Fruit fly (Drosophila melanogaster) whole organism, embryonic: ENCODE measurements around the gene dbf.

Source experiments
- Abd-B ChIP-seq: fragments of 200-800 bp; sonication (Bioruptor generic); optimal IDR thresholded peaks from 2 replicates; lab custom pipeline; 2018; ENCODE audit warnings: missing biosample characterization, mild to moderate bottlenecking, missing genetic modification characterization, moderate library complexity
- Awh ChIP-seq: fragments of 200-800 bp; sonication (Bioruptor generic); IDR thresholded peaks from 2 replicates; pipeline ENCODE4, ENCODE4 v1.3.6; 2022; ENCODE audit warnings: missing biosample characterization, missing genetic modification characterization
- CG10209 ChIP-seq: fragments of 200-800 bp; sonication (Bioruptor generic); optimal IDR thresholded peaks from 3 replicates; lab custom pipeline; 2017; ENCODE audit warnings: missing biosample characterization, mild to moderate bottlenecking, missing genetic modification characterization, missing genetic modification reagents
- CG11504 ChIP-seq: fragments of 200-800 bp; sonication (Bioruptor generic); optimal IDR thresholded peaks from 3 replicates; lab custom pipeline; 2019; ENCODE audit warnings: missing biosample characterization, mild to moderate bottlenecking, missing genetic modification characterization, moderate library complexity
- CG12769 ChIP-seq: fragments of 200-800 bp; sonication (Bioruptor generic); optimal IDR thresholded peaks from 2 replicates; lab custom pipeline; 2019; ENCODE audit warnings: missing biosample characterization, mild to moderate bottlenecking, missing genetic modification characterization, moderate library complexity
- CG13894 ChIP-seq: fragments of 200-800 bp; sonication (Bioruptor generic); optimal IDR thresholded peaks from 3 replicates; lab custom pipeline; 2018; ENCODE audit warnings: missing biosample characterization, mild to moderate bottlenecking, missing genetic modification characterization, moderate library complexity
- CG15514 ChIP-seq: fragments of 200-800 bp; sonication (Bioruptor generic); optimal IDR thresholded peaks from 3 replicates; lab custom pipeline; 2017; ENCODE audit warnings: missing biosample characterization, missing genetic modification characterization, mild to moderate bottlenecking, moderate library complexity, missing genetic modification reagents
- CG18011 ChIP-seq: fragments of 200-800 bp; sonication (Bioruptor generic); optimal IDR thresholded peaks from 2 replicates; lab custom pipeline; 2017; ENCODE audit warnings: missing biosample characterization, missing genetic modification characterization, mild to moderate bottlenecking, moderate library complexity, missing genotype
- CG18262 ChIP-seq: fragments of 200-800 bp; optimal IDR thresholded peaks from 3 replicates; lab custom pipeline; 2019; ENCODE audit warnings: missing biosample characterization, mild to moderate bottlenecking, missing genetic modification characterization, moderate library complexity
- CG2120 ChIP-seq: fragments of 200-800 bp; sonication (Bioruptor generic); optimal IDR thresholded peaks from 3 replicates; lab custom pipeline; 2016; ENCODE audit warnings: missing biosample characterization, missing genetic modification characterization
- CG2678 ChIP-seq: fragments of 200-800 bp; sonication (Bioruptor generic); optimal IDR thresholded peaks from 3 replicates; lab custom pipeline; 2019; ENCODE audit warnings: missing biosample characterization, mild to moderate bottlenecking, missing genetic modification characterization, moderate library complexity
- CG2712 ChIP-seq: fragments of 200-800 bp; optimal IDR thresholded peaks from 3 replicates; lab custom pipeline; 2019; ENCODE audit warnings: missing biosample characterization, mild to moderate bottlenecking, missing genetic modification characterization, moderate library complexity
- CG34224 ChIP-seq: fragments of 200-800 bp; sonication (Bioruptor generic); IDR thresholded peaks from 3 replicates; pipeline ENCODE4 v1.3.6; 2022; ENCODE audit warnings: missing biosample characterization, missing genetic modification characterization; ENCODE audit not compliant: partially characterized antibody
- CG4707 ChIP-seq: fragments of 200-800 bp; sonication (Bioruptor generic); optimal IDR thresholded peaks from 2 replicates; lab custom pipeline; 2018; ENCODE audit warnings: missing biosample characterization, mild to moderate bottlenecking, missing genetic modification characterization, moderate library complexity
- CG6254 ChIP-seq: fragments of 200-800 bp; sonication (Bioruptor generic); optimal IDR thresholded peaks from 3 replicates; lab custom pipeline; 2017; ENCODE audit warnings: mild to moderate bottlenecking, missing biosample characterization, missing genetic modification reagents, missing genetic modification characterization
- CG7372 ChIP-seq: fragments of 200-800 bp; sonication (Bioruptor generic); IDR thresholded peaks from 2 replicates; pipeline ENCODE4 v1.3.6; 2022; ENCODE audit warnings: missing biosample characterization, missing genetic modification characterization
- CG7839 ChIP-seq: fragments of 200-800 bp; sonication (Bioruptor generic); optimal IDR thresholded peaks from 3 replicates; lab custom pipeline; 2018; ENCODE audit warnings: missing biosample characterization, mild to moderate bottlenecking, missing genetic modification characterization, moderate library complexity
- CG7928 ChIP-seq: fragments of 200-800 bp; sonication (Bioruptor generic); optimal IDR thresholded peaks from 2 replicates; lab custom pipeline; 2017; ENCODE audit warnings: missing biosample characterization, mild to moderate bottlenecking, missing genetic modification characterization
- CG8290 ChIP-seq, 3 experiments: fragments of 200-800 bp; sonication (Bioruptor generic); optimal IDR thresholded peaks; 2 replicates each; lab custom pipeline; 2016 to 2019; ENCODE audit warnings: missing biosample characterization in 3 of 3, missing genetic modification characterization in 3 of 3, mild to moderate bottlenecking in 2 of 3, moderate library complexity in 1 of 3
- CG9437 ChIP-seq: fragments of 200-800 bp; sonication (Bioruptor generic); optimal IDR thresholded peaks from 2 replicates; lab custom pipeline; 2018; ENCODE audit warnings: missing biosample characterization, mild to moderate bottlenecking, missing genetic modification characterization
- Dbx ChIP-seq: fragments of 200-800 bp; sonication (Bioruptor generic); IDR thresholded peaks from 3 replicates; pipeline ENCODE4 v1.3.6; 2022; ENCODE audit warnings: missing biosample characterization, missing genetic modification characterization
- Dll ChIP-seq: fragments of 200-800 bp; sonication (Bioruptor generic); IDR thresholded peaks from 4 replicates; pipeline ENCODE4 v1.3.6; 2022; ENCODE audit warnings: missing biosample characterization, missing genetic modification characterization; ENCODE audit not compliant: partially characterized antibody
- MTF-1 ChIP-seq: fragments of 200-800 bp; sonication (Bioruptor generic); optimal IDR thresholded peaks from 2 replicates; lab custom pipeline; 2018; ENCODE audit warnings: missing biosample characterization, mild to moderate bottlenecking, missing genetic modification characterization, borderline replicate concordance
- PHDP ChIP-seq: fragments of 200-800 bp; sonication (Bioruptor generic); optimal IDR thresholded peaks from 3 replicates; lab custom pipeline; 2018; ENCODE audit warnings: missing biosample characterization, mild to moderate bottlenecking, missing genetic modification characterization, moderate library complexity
- Sry-β ChIP-seq: fragments of 200-800 bp; sonication (Bioruptor generic); optimal IDR thresholded peaks from 2 replicates; lab custom pipeline; 2018; ENCODE audit warnings: missing biosample characterization, mild to moderate bottlenecking, missing genetic modification characterization, moderate library complexity
- abd-A ChIP-seq: fragments of 200-800 bp; sonication (Bioruptor generic); optimal IDR thresholded peaks from 3 replicates; lab custom pipeline; 2019; ENCODE audit warnings: missing biosample characterization, mild to moderate bottlenecking, missing genetic modification characterization, moderate library complexity
- ase ChIP-seq: fragments of 200-800 bp; sonication (Bioruptor generic); IDR thresholded peaks from 3 replicates; pipeline ENCODE4 v1.3.6; 2022; ENCODE audit warnings: missing biosample characterization, missing genetic modification characterization
- cas ChIP-seq: fragments of 200-800 bp; sonication (Bioruptor generic); IDR thresholded peaks from 2 replicates; pipeline ENCODE4 v1.3.6; 2022; ENCODE audit warnings: missing biosample characterization, missing genetic modification characterization
- dysf ChIP-seq: fragments of 200-800 bp; sonication (Bioruptor generic); IDR thresholded peaks from 3 replicates; pipeline ENCODE4 v1.3.6; 2022; ENCODE audit warnings: missing biosample characterization, missing genetic modification characterization
- grau ChIP-seq: fragments of 200-800 bp; optimal IDR thresholded peaks from 3 replicates; lab custom pipeline; 2019; ENCODE audit warnings: missing biosample characterization, mild to moderate bottlenecking, missing genetic modification characterization, moderate library complexity
- kni ChIP-seq: fragments of 200-800 bp; sonication (Bioruptor generic); optimal IDR thresholded peaks from 3 replicates; lab custom pipeline; 2017; ENCODE audit warnings: mild to moderate bottlenecking, missing biosample characterization, missing genetic modification reagents, missing genetic modification characterization
- onecut ChIP-seq: fragments of 200-800 bp; sonication (Bioruptor generic); IDR thresholded peaks from 2 replicates; pipeline ENCODE4 v1.3.6; 2022; ENCODE audit warnings: missing biosample characterization, missing genetic modification characterization
- prd ChIP-seq, 3 experiments: fragments of >200 bp in 2 of 3; fragments of 200-800 bp in 1 of 3; sonication (Bioruptor generic) in 1 of 3; optimal IDR thresholded peaks in 2 of 3; IDR thresholded peaks in 1 of 3; 2 replicates in 2 of 3; 3 replicates in 1 of 3; pipeline versions ENCODE4 v1.3.6 to Lab custom; 2017 to 2022; ENCODE audit warnings: missing biosample characterization in 1 of 3, missing genetic modification characterization in 1 of 3
- row ChIP-seq: fragments of 200-800 bp; sonication (Bioruptor generic); IDR thresholded peaks from 3 replicates; pipeline ENCODE4 v1.3.6; 2022; ENCODE audit warnings: missing biosample characterization, missing genetic modification characterization
- stwl ChIP-seq: fragments of 200-800 bp; sonication (Bioruptor generic); optimal IDR thresholded peaks from 3 replicates; lab custom pipeline; 2018; ENCODE audit warnings: missing biosample characterization, mild to moderate bottlenecking, missing genetic modification characterization, moderate library complexity
- vvl ChIP-seq: fragments of 200-800 bp; sonication (Bioruptor generic); IDR thresholded peaks from 2 replicates; pipeline ENCODE4 v1.3.6; 2022; ENCODE audit warnings: missing biosample characterization, missing genetic modification characterization
- zfh1 ChIP-seq: fragments of 200-800 bp; sonication (Bioruptor generic); IDR thresholded peaks from 3 replicates; pipeline ENCODE4 v1.3.6; 2022; ENCODE audit warnings: missing biosample characterization, missing genetic modification characterization

The dbf gene

DNA sequence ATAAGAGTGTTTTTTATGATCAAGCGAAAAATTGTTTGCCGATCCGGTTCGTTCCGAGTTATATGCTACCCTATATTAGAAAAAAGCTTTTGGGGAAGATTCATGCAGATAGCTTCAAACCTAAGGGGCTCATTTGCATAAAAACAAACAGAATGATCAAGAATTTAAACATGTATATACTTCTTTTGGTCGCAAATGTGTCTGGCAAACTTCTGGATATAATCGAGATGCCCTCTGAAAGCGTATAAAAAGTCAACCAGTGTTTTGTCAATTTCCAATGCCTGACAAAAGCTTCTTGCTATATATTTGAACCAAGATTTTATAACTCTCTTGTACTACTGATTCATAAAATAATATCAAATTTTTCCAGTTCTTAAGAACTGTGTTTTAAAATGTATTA, 34.3 kb downstream of the dbf start (continued):
- TF ChIP-seq CG7372 (GFP tag; lab: Robert Waterston, UW) (0 out of 2 replicates have a peak, but pooled peaks have one; percentile 24), MTF-1 (no peak), Dll (GFP tag; lab: Robert Waterston, UW) (no peak), CG4707 (GFP tag; lab: Kevin White, UChicago) (no peak), onecut (GFP tag; lab: Robert Waterston, UW) (no peak), cas (no peak), CG7928 (GFP tag; lab: Kevin White, UChicago) (no peak), CG18262 (tag; lab: Kevin White, UChicago) (peak; percentile 9), CG7839 (tag; lab: Kevin White, UChicago) (peak; percentile 26), dysf (GFP tag; lab: Robert Waterston, UW) (0 out of 3 replicates have a peak, but pooled peaks have one; percentile 14), grau (peak; percentile 18), CG15514 (GFP tag; lab: Kevin White, UChicago) (peak; percentile 6), Dbx (0 out of 3 replicates have a peak, but pooled peaks have one; percentile 15), CG9437 (GFP tag; lab: Kevin White, UChicago) (peak; percentile 23), CG2120 (GFP tag; lab: Kevin White, UChicago) (peak; percentile 40), CG6254 (GFP tag; lab: Kevin White, UChicago) (no peak), CG11504 (tag; lab: Kevin White, UChicago) (peak; percentile 47), CG10209 (GFP tag; lab: Kevin White, UChicago) (peak; percentile 5), Abd-B (GFP tag; lab: Kevin White, UChicago) (peak; percentile 33), stwl (peak; percentile 77), row (GFP tag; lab: Robert Waterston, UW) (peak; percentile 42; the same call in 2 of the 3 replicates), CG18011 (peak; percentile 95), prd (optimal IDR thresholded peaks at IDR 0.05; lab: Kevin White, UChicago) (no peak), prd (GFP tag; IDR thresholded peaks at IDR 0.05; lab: Robert Waterston, UW) (0 out of 3 replicates have a peak, but pooled peaks have one; percentile 13), CG8290 (GFP tag; optimal IDR thresholded peaks at IDR 0.05; lab: Kevin White, UChicago) (peak; percentile 13), CG8290 (tag; optimal IDR thresholded peaks at IDR 0.05; lab: Kevin White, UChicago) (peak in 1 of 2 experiments; percentile 16), CG2678 (peak; percentile 19)

DNA sequence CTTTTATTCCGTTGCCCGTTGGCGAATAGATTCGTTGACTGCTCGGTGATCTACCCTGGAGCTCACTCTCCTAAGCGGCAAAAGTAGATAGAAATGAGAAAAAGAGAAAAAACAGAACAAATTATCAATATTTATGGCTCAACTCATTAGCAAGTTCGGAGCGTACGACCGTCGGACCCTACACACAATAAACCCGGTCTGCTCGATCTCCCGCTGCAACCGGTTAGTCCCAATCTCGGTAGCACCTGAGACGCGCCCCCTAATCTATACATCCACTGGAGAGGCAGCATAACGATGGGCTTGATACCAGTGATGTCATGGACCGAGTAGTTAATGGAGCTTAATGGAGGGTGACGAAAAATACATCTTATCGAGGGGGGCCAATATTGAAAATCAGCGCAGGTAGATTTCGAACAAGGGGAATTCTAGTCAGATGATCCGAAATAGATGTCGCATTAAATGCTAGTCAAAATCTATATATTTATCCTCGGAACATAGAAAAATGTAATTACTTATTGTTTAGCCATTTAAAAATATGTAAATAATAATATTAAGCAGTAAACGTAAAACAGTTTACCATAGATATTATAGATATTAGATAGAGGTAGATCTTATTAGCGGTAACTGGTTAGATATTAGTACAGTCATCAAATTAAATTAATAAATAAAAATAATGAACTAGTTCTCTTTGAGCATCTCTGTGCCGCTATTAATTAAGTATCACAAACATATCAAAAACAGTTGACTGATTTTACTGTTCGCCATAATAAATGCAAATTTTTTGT, 35.8 kb downstream of the dbf start, which contains the start of gene CG7296:
Gene CG7296 (minus strand): TSS at position 58 of the 785 bp plus-strand sequence.
- TF ChIP-seq Sry-β (peak; percentile 43), CG12769 (tag; lab: Kevin White, UChicago) (peak; percentile 71), CG34224 (GFP tag; lab: Robert Waterston, UW) (no peak), ase (GFP tag; lab: Robert Waterston, UW) (no peak), CG15514 (GFP tag; lab: Kevin White, UChicago) (peak; percentile 95), vvl (GFP tag; lab: Robert Waterston, UW) (peak; percentile 21; the same call in 1 of the 2 replicates), zfh1 (0 out of 3 replicates have a peak, but pooled peaks have one; percentile 2), row (GFP tag; lab: Robert Waterston, UW) (0 out of 3 replicates have a peak, but pooled peaks have one; percentile 19), PHDP (no peak), Awh (GFP tag; lab: Robert Waterston, UW) (peak; percentile 90), kni (GFP tag; lab: Kevin White, UChicago) (peak; percentile 33), abd-A (tag; lab: Kevin White, UChicago) (peak; percentile 71), CG2712 (tag; lab: Kevin White, UChicago) (no peak), CG13894 (tag; lab: Kevin White, UChicago) (peak; percentile 72)
